Worm (Caenorhabditis elegans): Measurements from ENCODE around the gene lgc-15.

- no peak for TF ChIP-seq W03F9.2 (tag; optimal IDR thresholded peaks at IDR 0.05)
- TF ChIP-seq him-1 (tag; optimal IDR thresholded peaks at IDR 0.05), result no peak
Observed at ce11 chrX:12145919-12146318, 31.8 kb downstream of the lgc-15 start.
